Fruit fly (Drosophila melanogaster) whole organism, wandering third instar larva: Measurements from ENCODE around the gene vri.

ENCODE experiments used
- Abd-B ChIP-seq: fragments of >200 bp; optimal IDR thresholded peaks from 2 replicates; lab custom pipeline; 2017; ENCODE audit warnings: missing biosample characterization, missing genetic modification characterization
- CG32264 ChIP-seq: fragments of 200-800 bp; sonication (Bioruptor generic); optimal IDR thresholded peaks from 2 replicates; lab custom pipeline; 2016; ENCODE audit warnings: missing biosample characterization, missing genetic modification characterization
- CG9705 ChIP-seq: fragments of 200-800 bp; sonication (Bioruptor generic); optimal IDR thresholded peaks from 2 replicates; lab custom pipeline; 2018; ENCODE audit warnings: missing biosample characterization, mild to moderate bottlenecking, missing genetic modification characterization
- CrebA ChIP-seq: fragments of 200-800 bp; sonication (Bioruptor generic); optimal IDR thresholded peaks from 2 replicates; lab custom pipeline; 2016; ENCODE audit warnings: missing biosample characterization, mild to moderate bottlenecking, missing genetic modification characterization, borderline replicate concordance
- Dfd ChIP-seq: fragments of >200 bp; optimal IDR thresholded peaks from 2 replicates; lab custom pipeline; 2017; ENCODE audit warnings: missing biosample characterization, missing genetic modification characterization
- Dif ChIP-seq: fragments of 200-275, 200-300 bp; sonication (Bioruptor generic); optimal IDR thresholded peaks from 2 replicates; lab custom pipeline; 2018; ENCODE audit warnings: missing biosample characterization, missing genetic modification characterization; ENCODE audit not compliant: partially characterized antibody
- GATAd ChIP-seq: sonication (Bioruptor generic); optimal IDR thresholded peaks from 2 replicates; lab custom pipeline; 2016; ENCODE audit warnings: missing biosample characterization, missing genetic modification characterization
- HLH106 ChIP-seq: fragments of 200-800 bp; optimal IDR thresholded peaks from 3 replicates; lab custom pipeline; 2019; ENCODE audit warnings: missing biosample characterization, mild to moderate bottlenecking, missing genetic modification characterization, moderate library complexity
- Hnf4 ChIP-seq: fragments of 200-800 bp; sonication (Bioruptor generic); optimal IDR thresholded peaks from 2 replicates; lab custom pipeline; 2016; ENCODE audit warnings: missing biosample characterization, mild to moderate bottlenecking, missing genetic modification characterization
- Hr78 ChIP-seq: fragments of >200 bp; optimal IDR thresholded peaks from 2 replicates; lab custom pipeline; 2017; ENCODE audit warnings: missing biosample characterization, missing genetic modification characterization
- Hr83 ChIP-seq: fragments of 200-300 bp; sonication (Bioruptor generic); optimal IDR thresholded peaks from 2 replicates; lab custom pipeline; 2016; ENCODE audit warnings: missing biosample characterization, mild to moderate bottlenecking, missing genetic modification characterization, moderate library complexity; ENCODE audit not compliant: poor library complexity, severe bottlenecking
- Jra ChIP-seq: sonication (Bioruptor generic); optimal IDR thresholded peaks from 2 replicates; lab custom pipeline; 2016; ENCODE audit warnings: missing biosample characterization, missing genetic modification characterization
- Mio ChIP-seq: sonication (Bioruptor generic); optimal IDR thresholded peaks from 2 replicates; lab custom pipeline; 2016; ENCODE audit warnings: missing biosample characterization, missing genetic modification characterization
- Myc ChIP-seq: fragments of >200 bp; optimal IDR thresholded peaks from 2 replicates; lab custom pipeline; 2017
- N ChIP-seq: fragments of >200 bp; optimal IDR thresholded peaks from 2 replicates; lab custom pipeline; 2018; ENCODE audit warnings: missing biosample characterization, missing external identifiers, missing genetic modification characterization
- OdsH ChIP-seq: fragments of 200-800 bp; sonication (Bioruptor generic); optimal IDR thresholded peaks from 2 replicates; lab custom pipeline; 2016; ENCODE audit warnings: missing biosample characterization, mild to moderate bottlenecking, missing genetic modification characterization
- Rel ChIP-seq, 2 experiments: fragments of 200-800 bp; sonication (Bioruptor generic) in 1 of 2; optimal IDR thresholded peaks; 2 replicates in 1 of 2; 3 replicates in 1 of 2; lab custom pipeline; 2016 to 2019; ENCODE audit warnings: mild to moderate bottlenecking in 2 of 2, missing biosample characterization in 2 of 2, missing genetic modification characterization in 2 of 2, moderate library complexity in 1 of 2
- Sp1 ChIP-seq: fragments of 200-800 bp; sonication (Bioruptor generic); optimal IDR thresholded peaks from 3 replicates; lab custom pipeline; 2019; ENCODE audit warnings: missing biosample characterization, mild to moderate bottlenecking, missing genetic modification characterization, moderate library complexity
- Vsx2 ChIP-seq: fragments of 200-300, 225-300 bp; sonication (Bioruptor generic); optimal IDR thresholded peaks from 2 replicates; lab custom pipeline; 2018; ENCODE audit warnings: missing biosample characterization, missing genetic modification characterization; ENCODE audit not compliant: partially characterized antibody
- br ChIP-seq: fragments of 200-800 bp; sonication (Bioruptor generic); optimal IDR thresholded peaks from 2 replicates; lab custom pipeline; 2016; ENCODE audit warnings: missing biosample characterization, missing genetic modification characterization
- brk ChIP-seq: fragments of 200-800 bp; sonication (Bioruptor generic); optimal IDR thresholded peaks from 2 replicates; lab custom pipeline; 2016; ENCODE audit warnings: missing biosample characterization, mild to moderate bottlenecking, missing genetic modification characterization
- dl ChIP-seq, 2 experiments: fragments of 175-275, 200-275 bp in 1 of 2; fragments of 200-275 bp in 1 of 2; sonication (Bioruptor generic); optimal IDR thresholded peaks; lab custom pipeline; 2018; ENCODE audit warnings: mild to moderate bottlenecking in 2 of 2, missing biosample characterization in 2 of 2, missing genetic modification characterization in 2 of 2, moderate library complexity in 2 of 2; ENCODE audit not compliant: partially characterized antibody in 2 of 2, insufficient read depth in 1 of 2
- dmrt93B ChIP-seq: fragments of 200-800 bp; sonication (Bioruptor generic); optimal IDR thresholded peaks from 2 replicates; lab custom pipeline; 2018; ENCODE audit warnings: missing biosample characterization, mild to moderate bottlenecking, missing genetic modification characterization
- dsf ChIP-seq: sonication (Bioruptor generic); optimal IDR thresholded peaks from 2 replicates; lab custom pipeline; 2016; ENCODE audit warnings: missing biosample characterization, missing genetic modification characterization, borderline replicate concordance
- ey ChIP-seq: fragments of 200-800 bp; sonication (Bioruptor generic); optimal IDR thresholded peaks from 2 replicates; lab custom pipeline; 2016; ENCODE audit warnings: missing biosample characterization, missing genetic modification characterization
- foxo ChIP-seq, 2 experiments: fragments of 200-800 bp; sonication (Bioruptor generic); optimal IDR thresholded peaks; 2 replicates in 1 of 2; 3 replicates in 1 of 2; lab custom pipeline; 2016 to 2017; ENCODE audit warnings: missing biosample characterization in 2 of 2, missing genetic modification characterization in 2 of 2
- fru ChIP-seq: fragments of 200-800 bp; sonication (Bioruptor generic); optimal IDR thresholded peaks from 3 replicates; lab custom pipeline; 2016; ENCODE audit warnings: missing biosample characterization, mild to moderate bottlenecking, missing genetic modification characterization
- h ChIP-seq: fragments of 200-800 bp; sonication (Bioruptor generic); optimal IDR thresholded peaks from 3 replicates; lab custom pipeline; 2016; ENCODE audit warnings: missing biosample characterization, mild to moderate bottlenecking, missing genetic modification characterization
- jim ChIP-seq: fragments of 175-275, 200-325 bp; sonication (Bioruptor generic); optimal IDR thresholded peaks from 2 replicates; lab custom pipeline; 2016; ENCODE audit warnings: missing biosample characterization, mild to moderate bottlenecking, missing genetic modification characterization
- lola ChIP-seq: fragments of >200 bp; optimal IDR thresholded peaks from 2 replicates; lab custom pipeline; 2017; ENCODE audit warnings: missing biosample characterization, missing genetic modification characterization
- pan ChIP-seq: fragments of >200 bp; optimal IDR thresholded peaks from 2 replicates; lab custom pipeline; 2017
- psq ChIP-seq: fragments of 200-800 bp; sonication (Bioruptor generic); optimal IDR thresholded peaks from 3 replicates; lab custom pipeline; 2017; ENCODE audit warnings: missing biosample characterization, mild to moderate bottlenecking, missing genetic modification characterization, moderate library complexity
- rgr ChIP-seq: fragments of 200-800 bp; sonication (Bioruptor generic); optimal IDR thresholded peaks from 3 replicates; lab custom pipeline; 2016; ENCODE audit warnings: missing biosample characterization, mild to moderate bottlenecking, missing genetic modification characterization
- sage ChIP-seq: fragments of 200-800 bp; sonication (Bioruptor generic); optimal IDR thresholded peaks from 2 replicates; lab custom pipeline; 2016; ENCODE audit warnings: missing biosample characterization, mild to moderate bottlenecking, missing genetic modification characterization
- sv ChIP-seq: fragments of 200-800 bp; sonication (Bioruptor generic); optimal IDR thresholded peaks from 3 replicates; lab custom pipeline; 2016; ENCODE audit warnings: missing biosample characterization, missing genetic modification characterization
- tai ChIP-seq: sonication (Bioruptor generic); optimal IDR thresholded peaks from 2 replicates; lab custom pipeline; 2016; ENCODE audit warnings: missing biosample characterization, missing genetic modification characterization
- usp ChIP-seq: fragments of >200 bp; optimal IDR thresholded peaks from 2 replicates; lab custom pipeline; 2017; ENCODE audit warnings: missing biosample characterization, missing genetic modification characterization
- woc ChIP-seq: sonication (Bioruptor generic); optimal IDR thresholded peaks from 2 replicates; lab custom pipeline; 2016; ENCODE audit warnings: missing biosample characterization, mild to moderate bottlenecking, missing genetic modification characterization

vri gene

DNA sequence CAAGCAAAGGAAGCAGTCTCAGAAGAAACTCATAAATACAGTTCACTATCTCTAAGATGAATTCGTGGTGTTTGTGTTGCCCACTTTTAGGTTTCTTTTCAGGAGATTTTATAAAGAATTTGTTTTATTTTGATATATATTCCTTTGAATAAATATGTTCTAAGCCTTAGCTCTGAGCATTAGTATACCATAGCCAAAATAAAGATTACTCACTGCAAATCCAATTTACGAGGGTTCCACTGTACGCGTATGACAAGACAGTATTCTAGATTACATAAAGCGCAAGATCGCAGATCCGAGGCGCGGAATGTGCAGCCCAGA lies 3.9 kb downstream of the vri start:
- peak; percentile 92 for TF ChIP-seq sage (GFP tag; lab: Kevin White, UChicago)
- TF ChIP-seq OdsH (GFP tag; lab: Kevin White, UChicago): peak; percentile 97
- no peak for TF ChIP-seq Myc (lab: Kevin White, UChicago)
- no peak for TF ChIP-seq dl (GFP tag; optimal IDR thresholded peaks at IDR 0.05; lab: Kevin White, UChicago; ENCODE audit: insufficient read depth in 1 of 2, partially characterized antibody in 2 of 2)
- TF ChIP-seq fru (GFP tag; lab: Kevin White, UChicago): peak; percentile 94
- TF ChIP-seq tai (GFP tag; lab: Kevin White, UChicago): no peak
- peak; percentile 65 for TF ChIP-seq CrebA (GFP tag; lab: Kevin White, UChicago)
- TF ChIP-seq Vsx2: no peak
- peak; percentile 91 for TF ChIP-seq Rel (GFP tag; optimal IDR thresholded peaks at IDR 0.05; lab: Kevin White, UChicago)
- peak; percentile 77 for TF ChIP-seq Rel (tag; optimal IDR thresholded peaks at IDR 0.05; lab: Kevin White, UChicago)
- TF ChIP-seq psq (GFP tag; lab: Kevin White, UChicago): peak; percentile 84
- peak; percentile 85 for TF ChIP-seq dsf
- TF ChIP-seq Sp1: peak; percentile 95
- no peak for TF ChIP-seq pan
- no peak for TF ChIP-seq lola (GFP tag; lab: Kevin White, UChicago)
- peak; percentile 66 for TF ChIP-seq Dfd (GFP tag; lab: Kevin White, UChicago)
- peak; percentile 15 for TF ChIP-seq Jra (GFP tag; lab: Kevin White, UChicago)
- peak; percentile 87 for TF ChIP-seq CG32264 (GFP tag; lab: Kevin White, UChicago)
- TF ChIP-seq HLH106: peak; percentile 98
- TF ChIP-seq dmrt93B (GFP tag; lab: Kevin White, UChicago): peak; percentile 97
- peak; percentile 97 for TF ChIP-seq CG9705 (GFP tag; lab: Kevin White, UChicago)
- peak; percentile 94 for TF ChIP-seq br (GFP tag; lab: Kevin White, UChicago)
- TF ChIP-seq brk: peak; percentile 85
- peak; percentile 89 for TF ChIP-seq woc (GFP tag; lab: Kevin White, UChicago)
- TF ChIP-seq rgr: peak; percentile 96
- TF ChIP-seq Hnf4: peak; percentile 91
- TF ChIP-seq Mio: peak; percentile 83
- peak; percentile 73 to 96 for TF ChIP-seq foxo (GFP tag; optimal IDR thresholded peaks at IDR 0.05; lab: Kevin White, UChicago)
- TF ChIP-seq ey (GFP tag; lab: Kevin White, UChicago): peak; percentile 97
- peak; percentile 97 for TF ChIP-seq h
- TF ChIP-seq, all 38 proteins: peak for 23

DNA sequence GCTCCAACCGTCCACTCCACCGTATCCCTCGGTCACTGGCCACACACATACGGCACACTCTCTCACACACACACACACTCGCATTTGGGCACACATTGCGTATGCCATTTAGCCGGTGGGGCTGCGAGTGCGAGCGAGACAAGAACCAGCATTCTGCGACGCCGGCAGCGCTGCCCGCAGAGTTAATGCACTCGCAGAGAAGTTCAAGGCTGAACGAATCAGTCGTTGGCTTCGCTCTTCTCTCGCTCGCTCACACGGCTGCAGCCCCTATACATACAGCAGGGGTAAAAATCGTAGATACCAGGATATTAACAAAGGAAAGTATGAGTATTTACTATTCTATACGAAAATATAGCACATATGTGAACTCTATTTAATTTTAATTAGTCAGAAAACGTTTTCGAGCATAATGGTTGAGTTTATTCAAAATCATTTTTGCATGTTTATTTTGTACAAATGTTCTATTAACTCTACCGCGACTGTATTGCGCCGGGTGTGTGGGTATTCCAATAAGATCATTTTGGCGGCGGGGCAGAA lies 4.3 kb downstream of the vri start:
- TF ChIP-seq CG32264 (GFP tag; lab: Kevin White, UChicago) (peak; percentile 96), CrebA (GFP tag; lab: Kevin White, UChicago) (peak; percentile 97), Hr83 (peak; percentile 84), brk (peak; percentile 97), fru (GFP tag; lab: Kevin White, UChicago) (peak; percentile 98), dmrt93B (GFP tag; lab: Kevin White, UChicago) (peak; percentile 92), Sp1 (peak; percentile 98), lola (GFP tag; lab: Kevin White, UChicago) (no peak), h (peak; percentile 99), Abd-B (GFP tag; lab: Kevin White, UChicago) (no peak), Myc (lab: Kevin White, UChicago) (no peak), psq (GFP tag; lab: Kevin White, UChicago) (peak; percentile 92), Dfd (GFP tag; lab: Kevin White, UChicago) (no peak), rgr (peak; percentile 98), dl (GFP tag; optimal IDR thresholded peaks at IDR 0.05; lab: Kevin White, UChicago; ENCODE audit: insufficient read depth in 1 of 2, partially characterized antibody in 2 of 2) (peak; percentile 34 to 71), GATAd (GFP tag; lab: Kevin White, UChicago) (no peak), woc (GFP tag; lab: Kevin White, UChicago) (peak; percentile 98), tai (GFP tag; lab: Kevin White, UChicago) (peak; percentile 94), br (GFP tag; lab: Kevin White, UChicago) (peak; percentile 98), usp (GFP tag; lab: Kevin White, UChicago) (no peak), dsf (peak; percentile 79), OdsH (GFP tag; lab: Kevin White, UChicago) (peak; percentile 99), Jra (GFP tag; lab: Kevin White, UChicago) (peak; percentile 92), Hr78 (GFP tag; lab: Kevin White, UChicago) (no peak), HLH106 (peak; percentile 98), foxo (GFP tag; optimal IDR thresholded peaks at IDR 0.05; lab: Kevin White, UChicago) (peak; percentile 90 to 98), pan (no peak), sv (GFP tag; lab: Kevin White, UChicago) (peak; percentile 60), N (GFP tag; lab: Kevin White, UChicago) (peak; percentile 75), Vsx2 (peak; percentile 47), Rel (GFP tag; optimal IDR thresholded peaks at IDR 0.05; lab: Kevin White, UChicago) (peak; percentile 98), Rel (tag; optimal IDR thresholded peaks at IDR 0.05; lab: Kevin White, UChicago) (peak; percentile 90), Hnf4 (peak; percentile 97), CG9705 (GFP tag; lab: Kevin White, UChicago) (peak; percentile 97), sage (GFP tag; lab: Kevin White, UChicago) (peak; percentile 91), Mio (peak; percentile 84), ey (GFP tag; lab: Kevin White, UChicago) (peak; percentile 99), jim (GFP tag; lab: Kevin White, UChicago) (peak; percentile 86), Dif (GFP tag; lab: Kevin White, UChicago) (peak; percentile 86)
